Fruit fly (Drosophila melanogaster): ENCODE measurements around the gene bigmax.

Gene bigmax

DNA sequence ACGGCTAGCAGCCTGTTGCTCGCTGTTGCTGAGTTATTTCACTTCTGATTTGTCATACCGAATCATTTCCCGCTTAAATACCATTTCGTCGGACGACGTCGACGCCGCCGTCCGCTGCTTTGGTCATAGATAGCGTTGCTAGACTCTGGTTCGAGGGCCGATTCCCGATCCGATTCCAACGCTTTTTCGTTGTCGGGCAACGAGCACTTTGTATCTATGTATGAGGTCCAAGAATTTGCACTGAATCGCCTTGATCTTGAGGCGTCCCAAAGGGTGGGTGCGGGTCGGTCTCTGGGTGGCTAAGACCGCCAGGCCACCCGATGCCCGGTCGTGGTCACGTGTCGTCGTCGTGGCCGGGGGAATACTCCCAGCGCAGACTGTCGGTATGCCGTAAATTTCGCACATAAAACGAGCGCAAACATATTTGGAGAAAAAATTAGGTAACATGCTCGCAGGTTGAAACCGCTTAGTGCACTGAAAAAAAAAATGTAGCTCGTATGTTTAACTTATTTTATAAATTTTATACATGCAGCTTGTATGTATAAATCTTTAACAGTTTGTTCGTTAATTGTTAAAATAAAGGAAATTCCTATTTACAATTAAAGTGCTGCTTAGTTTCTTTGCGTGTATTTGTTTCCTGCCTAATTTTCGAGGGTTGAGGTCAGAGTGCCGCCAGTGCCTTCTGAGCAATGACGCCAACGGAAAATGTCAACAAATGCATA lies 4.0 kb upstream of the bigmax start, which contains the start of gene CG3348 (continued):
- TF ChIP-seq Nf-YA (GFP tag; IDR thresholded peaks at IDR 0.05) (peak; percentile 42; the same call in 1 of the 2 replicates), lilli (GFP tag; optimal IDR thresholded peaks at IDR 0.05) (peak; percentile 78), CG4328 (GFP tag; optimal IDR thresholded peaks at IDR 0.05) (peak; percentile 15), cad (GFP tag; optimal IDR thresholded peaks at IDR 0.05) (no peak), CG9609 (GFP tag; optimal IDR thresholded peaks at IDR 0.05) (peak; percentile 44), CG2712 (tag; optimal IDR thresholded peaks at IDR 0.05) (peak; percentile 64), Dfd (GFP tag; optimal IDR thresholded peaks at IDR 0.05) (no peak), esg (GFP tag; conservative IDR thresholded peaks at IDR 0.05) (peak; percentile 55), dmrt11E (tag; optimal IDR thresholded peaks at IDR 0.05) (peak; percentile 51), al (GFP tag; IDR thresholded peaks at IDR 0.05) (peak; percentile 83), maf-S (GFP tag; optimal IDR thresholded peaks at IDR 0.05) (no peak), unc-4 (GFP tag; IDR thresholded peaks at IDR 0.05; ENCODE audit: partially characterized antibody) (no peak), lmd (GFP tag; IDR thresholded peaks at IDR 0.05) (peak; percentile 70), CG2202 (tag; optimal IDR thresholded peaks at IDR 0.05) (no peak), CG2199 (GFP tag; IDR thresholded peaks at IDR 0.05) (no peak), Bdp1 (GFP tag; optimal IDR thresholded peaks at IDR 0.05) (peak; percentile 40), cwo (GFP tag; optimal IDR thresholded peaks at IDR 0.05) (peak; percentile 86), slou (GFP tag; optimal IDR thresholded peaks at IDR 0.05) (peak; percentile 17), kay (GFP tag; optimal IDR thresholded peaks at IDR 0.05) (no peak), CG7928 (GFP tag; optimal IDR thresholded peaks at IDR 0.05) (peak; percentile 54), TFAM (GFP tag; optimal IDR thresholded peaks at IDR 0.05) (no peak), sima (GFP tag; optimal IDR thresholded peaks at IDR 0.05) (no peak), Sox100B (GFP tag; optimal IDR thresholded peaks at IDR 0.05) (no peak), caup (GFP tag; optimal IDR thresholded peaks at IDR 0.05; ENCODE audit: severe bottlenecking) (peak; percentile 86), CG6791 (GFP tag; IDR thresholded peaks at IDR 0.05; ENCODE audit: partially characterized antibody) (no peak), Dll (GFP tag; IDR thresholded peaks at IDR 0.05; ENCODE audit: partially characterized antibody) (no peak), PHDP (tag; optimal IDR thresholded peaks at IDR 0.05) (peak; percentile 80), sqz (GFP tag; optimal IDR thresholded peaks at IDR 0.05) (no peak), lov (optimal IDR thresholded peaks at IDR 0.05) (no peak), lov (GFP tag; IDR thresholded peaks at IDR 0.05) (no peak), schlank (tag; optimal IDR thresholded peaks at IDR 0.05) (peak; percentile 69), dpn (GFP tag; optimal IDR thresholded peaks at IDR 0.05) (peak; percentile 40 to 52), pho (GFP tag; optimal IDR thresholded peaks at IDR 0.05) (peak; percentile 76), Dref (GFP tag; IDR thresholded peaks at IDR 0.05) (0 out of 2 replicates have a peak, but pooled peaks have one; percentile 8), CG13894 (tag; optimal IDR thresholded peaks at IDR 0.05) (peak; percentile 84), ind (GFP tag; optimal IDR thresholded peaks at IDR 0.05) (peak; percentile 76), CG1024 (GFP tag; IDR thresholded peaks at IDR 0.05) (peak; percentile 59; the same call in 1 of the 2 replicates), ase (GFP tag; IDR thresholded peaks at IDR 0.05) (no peak), CG9437 (GFP tag; optimal IDR thresholded peaks at IDR 0.05) (peak; percentile 29), crol (GFP tag; IDR thresholded peaks at IDR 0.05) (no peak), ATbp (GFP tag; optimal IDR thresholded peaks at IDR 0.05) (peak; percentile 21), tio (GFP tag; optimal IDR thresholded peaks at IDR 0.05) (peak; percentile 49), Ravus (GFP tag; IDR thresholded peaks at IDR 0.05) (peak; percentile 50), ash1 (GFP tag; optimal IDR thresholded peaks at IDR 0.05) (no peak), zen (tag; optimal IDR thresholded peaks at IDR 0.05) (peak; percentile 74), otp (GFP tag; IDR thresholded peaks at IDR 0.05) (peak; percentile 29; the same call in 1 of the 3 replicates), CG12659 (GFP tag; optimal IDR thresholded peaks at IDR 0.05) (peak; percentile 54), CG15269 (tag; optimal IDR thresholded peaks at IDR 0.05) (peak; percentile 76), CG10979 (tag; optimal IDR thresholded peaks at IDR 0.05) (peak; percentile 53), Ada2b (GFP tag; IDR thresholded peaks at IDR 0.05) (peak; percentile 83)

All from whole organism, embryonic.